Fruit fly (Drosophila melanogaster) whole organism, adult: ENCODE measurements around the gene Ptp10D.

ENCODE experiments used
- CG11617 ChIP-seq: fragments of 200-800 bp; sonication (Bioruptor generic); optimal IDR thresholded peaks from 2 replicates; lab custom pipeline; 2017; ENCODE audit warnings: mild to moderate bottlenecking, missing biosample characterization, missing genetic modification reagents, missing genetic modification characterization
- CG12768 ChIP-seq: fragments of 200-800 bp; sonication (Bioruptor generic); optimal IDR thresholded peaks from 2 replicates; lab custom pipeline; 2017; ENCODE audit warnings: missing biosample characterization, missing genetic modification characterization, mild to moderate bottlenecking, moderate library complexity, missing genetic modification reagents
- CG14711 ChIP-seq: fragments of 200-800 bp; sonication (Bioruptor generic); optimal IDR thresholded peaks from 2 replicates; lab custom pipeline; 2018; ENCODE audit warnings: missing biosample characterization, mild to moderate bottlenecking, missing genetic modification characterization, moderate library complexity
- CG1620 ChIP-seq: fragments of 200-800 bp; sonication (Bioruptor generic); optimal IDR thresholded peaks from 2 replicates; lab custom pipeline; 2016; ENCODE audit warnings: missing biosample characterization, missing genetic modification characterization
- CG33017 ChIP-seq: fragments of 200-800 bp; sonication (Bioruptor generic); optimal IDR thresholded peaks from 2 replicates; lab custom pipeline; 2018; ENCODE audit warnings: missing biosample characterization, mild to moderate bottlenecking, missing genetic modification characterization, moderate library complexity
- CG5204 ChIP-seq: fragments of 200-800 bp; sonication (Bioruptor generic); optimal IDR thresholded peaks from 2 replicates; lab custom pipeline; 2016; ENCODE audit warnings: missing biosample characterization, missing genetic modification characterization
- CG7045 ChIP-seq: fragments of 200-800 bp; sonication (Bioruptor generic); optimal IDR thresholded peaks from 2 replicates; lab custom pipeline; 2017; ENCODE audit warnings: missing biosample characterization, mild to moderate bottlenecking, missing genetic modification characterization
- CG7101 ChIP-seq: fragments of 200-800 bp; sonication (Bioruptor generic); optimal IDR thresholded peaks from 2 replicates; lab custom pipeline; 2018; ENCODE audit warnings: missing biosample characterization, mild to moderate bottlenecking, missing genetic modification characterization, moderate library complexity
- Clk ChIP-seq: fragments of 200-800 bp; sonication (Bioruptor generic); optimal IDR thresholded peaks from 2 replicates; lab custom pipeline; 2017; ENCODE audit warnings: missing biosample characterization, missing genetic modification characterization
- Crg-1 ChIP-seq: fragments of 200-800 bp; sonication (Bioruptor generic); optimal IDR thresholded peaks from 2 replicates; lab custom pipeline; 2016; ENCODE audit warnings: missing biosample characterization, missing genetic modification characterization
- Hr96 ChIP-seq: fragments of 200-800 bp; sonication (Bioruptor generic); optimal IDR thresholded peaks from 2 replicates; lab custom pipeline; 2016; ENCODE audit warnings: missing biosample characterization, missing genetic modification characterization
- Mnt ChIP-seq: fragments of 200-800 bp; sonication (Bioruptor generic); optimal IDR thresholded peaks from 2 replicates; lab custom pipeline; 2016; ENCODE audit warnings: missing biosample characterization, mild to moderate bottlenecking, missing genetic modification characterization
- bab1 ChIP-seq: fragments of 200-800 bp; sonication (Bioruptor generic); optimal IDR thresholded peaks from 3 replicates; lab custom pipeline; 2019; ENCODE audit warnings: missing biosample characterization, mild to moderate bottlenecking, missing genetic modification characterization, moderate library complexity
- cic ChIP-seq: fragments of 200-800 bp; sonication (Bioruptor generic); optimal IDR thresholded peaks from 2 replicates; lab custom pipeline; 2017; ENCODE audit warnings: missing biosample characterization, mild to moderate bottlenecking, missing genetic modification characterization, moderate library complexity
- cnc ChIP-seq, 2 experiments: fragments of >200 bp; optimal IDR thresholded peaks; 2 replicates each; lab custom pipeline; 2017
- kay ChIP-seq: fragments of 200-800 bp; sonication (Bioruptor generic); peaks from one replicate; lab custom pipeline; 2016; ENCODE audit warnings: missing biosample characterization, missing genetic modification characterization, borderline replicate concordance
- ovo ChIP-seq: fragments of 200-800 bp; sonication (Bioruptor generic); optimal IDR thresholded peaks from 2 replicates; lab custom pipeline; 2016; ENCODE audit warnings: missing biosample characterization, missing genetic modification characterization
- pad ChIP-seq: fragments of 200-800 bp; sonication (Bioruptor generic); optimal IDR thresholded peaks from 3 replicates; lab custom pipeline; 2017; ENCODE audit warnings: missing biosample characterization, missing genetic modification characterization, mild to moderate bottlenecking, moderate library complexity, missing genetic modification reagents
- tj ChIP-seq: fragments of 200-800 bp; sonication (Bioruptor generic); optimal IDR thresholded peaks from 3 replicates; lab custom pipeline; 2017; ENCODE audit warnings: missing biosample characterization, mild to moderate bottlenecking, missing genetic modification characterization, moderate library complexity
- toe ChIP-seq: fragments of 200-800 bp; sonication (Bioruptor generic); optimal IDR thresholded peaks from 2 replicates; lab custom pipeline; 2016; ENCODE audit warnings: missing biosample characterization, missing genetic modification characterization

The Ptp10D gene

dm6 chrX:11678539-11679040 lies 56.8 kb downstream of the Ptp10D start, which contains the start of the genes Vlet and bif:
TSS of gene Vlet (minus strand) at chrX:11678589.
TSS of gene bif (plus strand) at chrX:11678970.
- TF ChIP-seq CG11617 (peak; percentile 82), cnc (optimal IDR thresholded peaks at IDR 0.05; lab: Kevin White, UChicago) (no peak), pad (GFP tag; lab: Kevin White, UChicago) (no peak), toe (GFP tag; lab: Kevin White, UChicago) (peak; percentile 52), CG1620 (GFP tag; lab: Kevin White, UChicago) (peak; percentile 73), Crg-1 (peak; percentile 56), CG12768 (GFP tag; lab: Kevin White, UChicago) (no peak), CG14711 (tag; lab: Kevin White, UChicago) (peak; percentile 75), Mnt (GFP tag; lab: Kevin White, UChicago) (peak; percentile 48), bab1 (peak; percentile 62), ovo (GFP tag; lab: Kevin White, UChicago) (peak; percentile 0), Hr96 (peak; percentile 55), CG7045 (GFP tag; lab: Kevin White, UChicago) (peak; percentile 40), CG33017 (tag; lab: Kevin White, UChicago) (no peak), CG5204 (GFP tag; lab: Kevin White, UChicago) (peak; percentile 37), kay (GFP tag; lab: Kevin White, UChicago) (peak; percentile 77), CG7101 (peak; percentile 69), tj (GFP tag; lab: Kevin White, UChicago) (peak; percentile 12)

dm6 chrX:11679461-11679860 lies 57.6 kb downstream of the Ptp10D start:
- TF ChIP-seq toe (GFP tag; lab: Kevin White, UChicago) (no peak), Mnt (GFP tag; lab: Kevin White, UChicago) (peak; percentile 15), cic (GFP tag; lab: Kevin White, UChicago) (peak; percentile 15), tj (GFP tag; lab: Kevin White, UChicago) (peak; percentile 98), ovo (GFP tag; lab: Kevin White, UChicago) (no peak), pad (GFP tag; lab: Kevin White, UChicago) (peak; percentile 95), Crg-1 (peak; percentile 1)

dm6 chrX:11680405-11680804 lies 58.6 kb downstream of the Ptp10D start:
- no peak for TF ChIP-seq Hr96
- no peak for TF ChIP-seq CG11617
- no peak for TF ChIP-seq CG1620 (GFP tag; lab: Kevin White, UChicago)
- no peak for TF ChIP-seq CG12768 (GFP tag; lab: Kevin White, UChicago)
- TF ChIP-seq tj (GFP tag; lab: Kevin White, UChicago), result peak; percentile 59
- TF ChIP-seq pad (GFP tag; lab: Kevin White, UChicago), result no peak
- no peak for TF ChIP-seq CG7101
- no peak for TF ChIP-seq CG5204 (GFP tag; lab: Kevin White, UChicago)
- TF ChIP-seq cic (GFP tag; lab: Kevin White, UChicago), result no peak
- TF ChIP-seq ovo (GFP tag; lab: Kevin White, UChicago), result no peak
- no peak for TF ChIP-seq cnc (optimal IDR thresholded peaks at IDR 0.05; lab: Kevin White, UChicago)
- TF ChIP-seq CG33017 (tag; lab: Kevin White, UChicago), result no peak
- no peak for TF ChIP-seq Crg-1
- peak; percentile 74 for TF ChIP-seq bab1
- TF ChIP-seq Mnt (GFP tag; lab: Kevin White, UChicago), result no peak
- TF ChIP-seq CG7045 (GFP tag; lab: Kevin White, UChicago), result no peak
- TF ChIP-seq Clk (GFP tag; lab: Kevin White, UChicago), result no peak
- no peak for TF ChIP-seq toe (GFP tag; lab: Kevin White, UChicago)
- TF ChIP-seq CG14711 (tag; lab: Kevin White, UChicago), result peak; percentile 9
- no peak for TF ChIP-seq kay (GFP tag; lab: Kevin White, UChicago)

dm6 chrX:11681558-11682551 lies 60.0 kb downstream of the Ptp10D start:
- peak; percentile 18 for TF ChIP-seq CG12768 (GFP tag; lab: Kevin White, UChicago)
- peak; percentile 90 for TF ChIP-seq ovo (GFP tag; lab: Kevin White, UChicago)
- no peak for TF ChIP-seq CG7045 (GFP tag; lab: Kevin White, UChicago)
- TF ChIP-seq Crg-1, result peak; percentile 53
- TF ChIP-seq tj (GFP tag; lab: Kevin White, UChicago), result peak; percentile 72
- no peak for TF ChIP-seq kay (GFP tag; lab: Kevin White, UChicago)
- TF ChIP-seq toe (GFP tag; lab: Kevin White, UChicago), result peak; percentile 35
- peak; percentile 70 for TF ChIP-seq CG7101
- peak; percentile 49 for TF ChIP-seq CG11617
- TF ChIP-seq CG33017 (tag; lab: Kevin White, UChicago), result no peak
- TF ChIP-seq bab1, result peak; percentile 76
- peak; percentile 95 for TF ChIP-seq CG14711 (tag; lab: Kevin White, UChicago)
- TF ChIP-seq Hr96, result peak; percentile 71
- peak; percentile 11 for TF ChIP-seq cic (GFP tag; lab: Kevin White, UChicago)
- no peak for TF ChIP-seq cnc (optimal IDR thresholded peaks at IDR 0.05; lab: Kevin White, UChicago)
- TF ChIP-seq Mnt (GFP tag; lab: Kevin White, UChicago), result peak; percentile 69
- TF ChIP-seq CG1620 (GFP tag; lab: Kevin White, UChicago), result peak; percentile 54
- no peak for TF ChIP-seq Clk (GFP tag; lab: Kevin White, UChicago)
- no peak for TF ChIP-seq CG5204 (GFP tag; lab: Kevin White, UChicago)
- peak; percentile 97 for TF ChIP-seq pad (GFP tag; lab: Kevin White, UChicago)

dm6 chrX:11683480-11683879 lies 61.7 kb downstream of the Ptp10D start:
- no peak for TF ChIP-seq CG7045 (GFP tag; lab: Kevin White, UChicago)
- peak; percentile 37 for TF ChIP-seq ovo (GFP tag; lab: Kevin White, UChicago)
- peak; percentile 6 for TF ChIP-seq pad (GFP tag; lab: Kevin White, UChicago)
- TF ChIP-seq tj (GFP tag; lab: Kevin White, UChicago), result peak; percentile 29
- peak; percentile 2 for TF ChIP-seq CG12768 (GFP tag; lab: Kevin White, UChicago)
- peak; percentile 50 for TF ChIP-seq bab1
- TF ChIP-seq Hr96, result peak; percentile 5
- TF ChIP-seq Crg-1, result no peak
- TF ChIP-seq cic (GFP tag; lab: Kevin White, UChicago), result peak; percentile 75
- TF ChIP-seq Mnt (GFP tag; lab: Kevin White, UChicago), result peak; percentile 62
- no peak for TF ChIP-seq cnc (optimal IDR thresholded peaks at IDR 0.05; lab: Kevin White, UChicago)
- TF ChIP-seq CG7101, result peak; percentile 27
